Worm (Caenorhabditis elegans) whole organism, L3 larva: ENCODE measurements around the gene ZK470.2.

Experiments
- R02D3.7 ChIP-seq: fragments of 150-350 bp; optimal IDR thresholded peaks from 2 replicates; lab custom pipeline; 2014; ENCODE audit warnings: missing biosample characterization, missing genetic modification characterization
- ama-1 ChIP-seq: fragments of 150-350 bp; optimal IDR thresholded peaks from 2 replicates; lab custom pipeline; 2018
- elt-2 ChIP-seq: sonication (generic microtip); optimal IDR thresholded peaks from 2 replicates; lab custom pipeline; 2016; ENCODE audit warnings: missing genetic modification reagents, mild to moderate bottlenecking, missing genetic modification characterization, missing compliant biosample characterization
- fos-1 ChIP-seq: fragments of 150-350 bp; optimal IDR thresholded peaks from 2 replicates; lab custom pipeline; 2014; ENCODE audit warnings: missing biosample characterization, missing genetic modification characterization
- nfya-1 ChIP-seq: sonication (generic microtip); optimal IDR thresholded peaks from 2 replicates; lab custom pipeline; 2017; ENCODE audit warnings: missing genetic modification characterization, mild to moderate bottlenecking, missing compliant biosample characterization, antibody characterized with exemption, moderate library complexity; ENCODE audit not compliant: insufficient read depth
- nhr-11 ChIP-seq: fragments of 150-350 bp; optimal IDR thresholded peaks from 2 replicates; lab custom pipeline; 2014; ENCODE audit warnings: missing biosample characterization, missing genetic modification characterization
- nhr-23 ChIP-seq: fragments of 150-350 bp; optimal IDR thresholded peaks from 2 replicates; lab custom pipeline; 2014; ENCODE audit warnings: missing biosample characterization, missing genetic modification reagents, missing genetic modification characterization
- nhr-28 ChIP-seq: fragments of 150-350 bp; optimal IDR thresholded peaks from 2 replicates; lab custom pipeline; 2014; ENCODE audit warnings: missing biosample characterization, missing genetic modification characterization
- nhr-43 ChIP-seq: sonication (generic microtip); optimal IDR thresholded peaks from 2 replicates; lab custom pipeline; 2016; ENCODE audit warnings: mild to moderate bottlenecking, missing genetic modification characterization, missing compliant biosample characterization; ENCODE audit not compliant: poor library complexity, severe bottlenecking
- pqm-1 ChIP-seq: fragments of 150-350 bp; optimal IDR thresholded peaks from 2 replicates; lab custom pipeline; 2017; ENCODE audit warnings: missing biosample characterization, missing genetic modification characterization, inconsistent platforms
- sea-2 ChIP-seq: fragments of 150-350 bp; sonication (generic microtip); optimal IDR thresholded peaks from 4 replicates; lab custom pipeline; 2014; ENCODE audit warnings: missing biosample characterization, missing genetic modification reagents, missing genetic modification characterization
- snpc-4 ChIP-seq: fragments of 150-350 bp; optimal IDR thresholded peaks from 2 replicates; lab custom pipeline; 2014; ENCODE audit warnings: missing biosample characterization, missing genetic modification characterization
- unc-39 ChIP-seq: sonication (generic microtip); optimal IDR thresholded peaks from 4 replicates; lab custom pipeline; 2017; ENCODE audit warnings: missing biosample characterization, missing genetic modification characterization

DNA sequence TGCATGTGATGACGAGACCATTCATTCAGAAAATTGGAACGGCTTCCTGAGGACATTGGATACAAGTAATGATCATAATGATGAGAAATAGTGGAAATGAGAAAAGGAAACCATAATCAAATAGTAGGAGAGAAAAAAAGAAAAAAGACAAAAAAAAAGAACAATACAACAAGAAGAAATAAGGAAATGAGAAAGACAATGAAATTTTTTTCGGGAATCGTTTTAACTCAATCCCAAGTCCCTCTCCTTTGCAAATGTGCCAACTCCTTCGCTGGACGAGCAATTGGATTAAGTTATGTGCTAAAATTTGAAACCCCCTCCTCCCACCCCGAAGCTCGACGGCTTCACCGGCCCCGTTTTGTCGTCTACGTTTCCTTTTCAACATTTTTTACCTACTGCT, 46.0 kb upstream of the ZK470.2 start:
- no peak for TF ChIP-seq nhr-28 (tag; lab: Kevin White, UChicago)
- TF ChIP-seq sea-2 (GFP tag; lab: Kevin White, UChicago): no peak
- no peak for TF ChIP-seq ama-1
- TF ChIP-seq unc-39: no peak
- TF ChIP-seq nfya-1 (tag; lab: Kevin White, UChicago): no peak
- no peak for TF ChIP-seq nhr-43
- TF ChIP-seq nhr-23 (tag; lab: Kevin White, UChicago): no peak
- TF ChIP-seq snpc-4 (tag; lab: Kevin White, UChicago): no peak
- no peak for TF ChIP-seq R02D3.7 (tag; lab: Kevin White, UChicago)
- TF ChIP-seq fos-1 (tag; lab: Kevin White, UChicago): no peak
- TF ChIP-seq elt-2 (tag; lab: Kevin White, UChicago): no peak
- TF ChIP-seq nhr-11 (tag; lab: Kevin White, UChicago): no peak
- TF ChIP-seq pqm-1 (tag; lab: Kevin White, UChicago): no peak
